Worm (Caenorhabditis elegans): Measurements from ENCODE around the gene C47D12.5.

ce11 chrII:11690868-11691267, 5.8 kb upstream of the C47D12.5 start:
- TF ChIP-seq pag-3 (tag; optimal IDR thresholded peaks at IDR 0.05; ENCODE audit: borderline replicate concordance) (no peak), ama-1 (optimal IDR thresholded peaks at IDR 0.05) (no peak), sox-4 (tag; optimal IDR thresholded peaks at IDR 0.05) (no peak), dve-1 (tag; optimal IDR thresholded peaks at IDR 0.05) (no peak)

Measured in whole organism, late embryonic.